Worm (Caenorhabditis elegans) whole organism, L1 larva: Measurements from ENCODE around the gene C14B9.3.

Experiments used
- ceh-88 ChIP-seq: fragments of 200-800 bp; sonication (Bioruptor generic); IDR thresholded peaks from 2 replicates; pipeline ENCODE4 v1.3.6; 2022; ENCODE audit warnings: missing genetic modification characterization, missing compliant biosample characterization
- elt-2 ChIP-seq: sonication (generic microtip); optimal IDR thresholded peaks from 2 replicates; lab custom pipeline; 2016; ENCODE audit warnings: missing genetic modification characterization, mild to moderate bottlenecking, inconsistent platforms, missing compliant biosample characterization, missing genetic modification reagents
- lin-15B ChIP-seq: fragments of 150-350 bp; sonication (generic microtip); optimal IDR thresholded peaks from 3 replicates; lab custom pipeline; 2014; ENCODE audit warnings: missing biosample characterization, missing genetic modification characterization
- mep-1 ChIP-seq: fragments of 150-350 bp; optimal IDR thresholded peaks from 2 replicates; lab custom pipeline; 2014; ENCODE audit warnings: missing biosample characterization, missing genetic modification characterization
- unc-98 ChIP-seq: fragments of 200-800 bp; sonication (Bioruptor generic); IDR thresholded peaks from 2 replicates; pipeline ENCODE4 v1.3.6; 2022; ENCODE audit warnings: missing genetic modification characterization, missing compliant biosample characterization
- ztf-11 ChIP-seq, 2 experiments: sonication (generic microtip); optimal IDR thresholded peaks; 2 replicates each; lab custom pipeline; 2016 to 2017; ENCODE audit warnings: missing genetic modification characterization in 2 of 2, missing biosample characterization in 1 of 2, missing compliant biosample characterization in 1 of 2
- ztf-4 ChIP-seq: fragments of 150-350 bp; optimal IDR thresholded peaks from 2 replicates; lab custom pipeline; 2014; ENCODE audit warnings: missing biosample characterization, missing genetic modification characterization

- TF ChIP-seq ztf-4 (no peak), mep-1 (tag; lab: Kevin White, UChicago) (no peak), ztf-11 (tag; optimal IDR thresholded peaks at IDR 0.05; lab: Kevin White, UChicago) (no peak), lin-15B (tag; lab: Kevin White, UChicago) (no peak), elt-2 (tag; lab: Kevin White, UChicago) (no peak), ceh-88 (no peak), unc-98 (GFP tag; lab: Robert Waterston, UW) (no peak)
These were observed 12.5 kb downstream of the C14B9.3 start, which contains the start of gene gei-8 for ce11 chrIII:8121132-8121531.
